Worm (Caenorhabditis elegans) whole organism, late embryonic: ENCODE measurements around the gene K09H11.6.

ENCODE experiments used
- ama-1 ChIP-seq: fragments of 150-350 bp; optimal IDR thresholded peaks from 2 replicates; lab custom pipeline; 2014
- dmd-4 ChIP-seq: sonication (generic microtip); optimal IDR thresholded peaks from 2 replicates; lab custom pipeline; 2016; ENCODE audit warnings: borderline replicate concordance, missing genetic modification characterization, missing compliant biosample characterization
- elt-2 ChIP-seq: sonication (generic microtip); optimal IDR thresholded peaks from 2 replicates; lab custom pipeline; 2016; ENCODE audit warnings: missing genetic modification reagents, missing genetic modification characterization, missing compliant biosample characterization
- elt-4 ChIP-seq: sonication (generic microtip); optimal IDR thresholded peaks from 2 replicates; lab custom pipeline; 2016; ENCODE audit warnings: missing genetic modification characterization, missing compliant biosample characterization
- fax-1 ChIP-seq: sonication (generic microtip); optimal IDR thresholded peaks from 2 replicates; lab custom pipeline; 2016; ENCODE audit warnings: missing genotype, missing genetic modification characterization, missing compliant biosample characterization
- lim-6 ChIP-seq: sonication (generic microtip); optimal IDR thresholded peaks from 2 replicates; lab custom pipeline; 2016; ENCODE audit warnings: missing genetic modification characterization, missing compliant biosample characterization
- nfya-1 ChIP-seq: sonication (generic microtip); optimal IDR thresholded peaks from 2 replicates; lab custom pipeline; 2017; ENCODE audit warnings: missing genetic modification characterization, mild to moderate bottlenecking, missing compliant biosample characterization, antibody characterized with exemption, moderate library complexity
- nhr-11 ChIP-seq: fragments of 150-350 bp; optimal IDR thresholded peaks from 2 replicates; lab custom pipeline; 2014; ENCODE audit warnings: missing biosample characterization, missing genetic modification characterization
- pha-2 ChIP-seq: sonication (generic microtip); optimal IDR thresholded peaks from 2 replicates; lab custom pipeline; 2017; ENCODE audit warnings: mild to moderate bottlenecking, missing genetic modification characterization, missing compliant biosample characterization
- pqm-1 ChIP-seq: sonication (generic microtip); optimal IDR thresholded peaks from 2 replicates; lab custom pipeline; 2016; ENCODE audit warnings: missing genetic modification characterization, missing compliant biosample characterization
- unc-86 ChIP-seq: sonication (generic microtip); optimal IDR thresholded peaks from 2 replicates; lab custom pipeline; 2016; ENCODE audit warnings: missing genetic modification characterization, missing compliant biosample characterization

DNA sequence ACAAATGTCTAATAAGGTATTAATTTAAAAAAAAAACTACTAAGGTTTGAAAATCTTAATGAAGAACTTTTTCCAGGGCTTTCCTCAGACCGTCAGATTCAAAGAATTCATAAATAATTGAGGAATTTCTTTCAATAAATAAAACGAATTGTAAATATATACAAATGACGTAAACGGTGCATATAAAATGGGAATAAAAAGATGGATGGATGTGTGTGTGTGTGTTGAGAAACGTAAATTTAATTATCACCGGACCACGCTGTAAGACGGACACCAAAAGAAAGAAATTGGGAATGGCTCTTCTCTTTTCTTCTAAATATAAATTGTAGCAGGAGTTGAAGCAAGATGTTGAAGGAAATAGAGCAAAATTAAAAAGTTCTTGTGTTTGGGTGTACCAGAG lies 10.3 kb upstream of the K09H11.6 start:
- TF ChIP-seq nhr-11 (no peak), elt-2 (tag; lab: Kevin White, UChicago) (no peak), nfya-1 (no peak), pqm-1 (tag; lab: Kevin White, UChicago) (no peak), dmd-4 (tag; lab: Kevin White, UChicago) (no peak), elt-4 (tag; lab: Kevin White, UChicago) (no peak), ama-1 (lab: Kevin White, UChicago) (no peak), unc-86 (tag; lab: Kevin White, UChicago) (no peak), fax-1 (tag; lab: Kevin White, UChicago) (no peak), pha-2 (tag; lab: Kevin White, UChicago) (no peak), lim-6 (tag; lab: Kevin White, UChicago) (no peak)
